Worm (Caenorhabditis elegans) whole organism, L1 larva: ENCODE data around the gene srh-128.

Experiments
- C16A3.4 ChIP-seq: fragments of 150-350 bp; optimal IDR thresholded peaks from 2 replicates; lab custom pipeline; 2014; ENCODE audit warnings: missing biosample characterization, missing genetic modification characterization
- F16B12.6 ChIP-seq: fragments of 150-350 bp; optimal IDR thresholded peaks from 2 replicates; lab custom pipeline; 2014; ENCODE audit warnings: missing biosample characterization, missing genetic modification characterization
- Y116A8C.19 ChIP-seq: sonication (generic microtip); optimal IDR thresholded peaks from 2 replicates; lab custom pipeline; 2016; ENCODE audit warnings: missing compliant biosample characterization, missing genetic modification characterization, borderline replicate concordance
- alr-1 ChIP-seq: fragments of 200-800 bp; sonication (Bioruptor generic); optimal IDR thresholded peaks from 2 replicates; lab custom pipeline; 2018; ENCODE audit warnings: borderline replicate concordance, mild to moderate bottlenecking, missing genetic modification characterization, missing compliant biosample characterization
- ama-1 ChIP-seq: fragments of 150-350 bp; optimal IDR thresholded peaks from 2 replicates; lab custom pipeline; 2014
- ceh-63 ChIP-seq: fragments of 200-800 bp; sonication (Bioruptor generic); optimal IDR thresholded peaks from 2 replicates; lab custom pipeline; 2018; ENCODE audit warnings: mild to moderate bottlenecking, missing genetic modification characterization, missing compliant biosample characterization
- ceh-82 ChIP-seq, 3 experiments: fragments of 150-350 bp in 1 of 3; sonication (generic microtip) in 2 of 3; optimal IDR thresholded peaks; 2 replicates each; lab custom pipeline; 2014 to 2017; ENCODE audit warnings: missing biosample characterization in 3 of 3, missing genetic modification characterization in 3 of 3
- ceh-90 ChIP-seq: sonication (generic microtip); optimal IDR thresholded peaks from 2 replicates; lab custom pipeline; 2016; ENCODE audit warnings: missing genetic modification characterization, missing compliant biosample characterization
- ces-1 ChIP-seq: fragments of 150-350 bp; optimal IDR thresholded peaks from 2 replicates; lab custom pipeline; 2014; ENCODE audit warnings: missing biosample characterization, missing genetic modification reagents, missing genetic modification characterization
- dpl-1 ChIP-seq, 3 experiments: fragments of 150-350 bp in 2 of 3; sonication (generic microtip) in 1 of 3; optimal IDR thresholded peaks; 2 replicates each; lab custom pipeline; 2014 to 2017; ENCODE audit warnings: missing biosample characterization in 3 of 3, missing genetic modification characterization in 3 of 3, missing genetic modification reagents in 3 of 3
- dsc-1 ChIP-seq: sonication (generic microtip); optimal IDR thresholded peaks from 2 replicates; lab custom pipeline; 2016; ENCODE audit warnings: mild to moderate bottlenecking, missing genetic modification characterization, missing compliant biosample characterization
- egl-27 ChIP-seq, 2 experiments: fragments of 150-350 bp in 1 of 2; sonication (generic microtip); optimal IDR thresholded peaks; 3 replicates each; lab custom pipeline; 2017 to 2018; ENCODE audit warnings: missing biosample characterization in 2 of 2, missing genetic modification characterization in 2 of 2, missing genetic modification reagents in 2 of 2
- elt-2 ChIP-seq: sonication (generic microtip); optimal IDR thresholded peaks from 2 replicates; lab custom pipeline; 2016; ENCODE audit warnings: missing genetic modification characterization, mild to moderate bottlenecking, inconsistent platforms, missing compliant biosample characterization, missing genetic modification reagents
- ets-5 ChIP-seq: fragments of 200-800 bp; sonication (Bioruptor generic); IDR thresholded peaks from 2 replicates; pipeline ENCODE4 v1.3.6; 2022; ENCODE audit warnings: missing genetic modification characterization, missing compliant biosample characterization
- fkh-8 ChIP-seq: sonication (generic microtip); optimal IDR thresholded peaks from 2 replicates; lab custom pipeline; 2016; ENCODE audit warnings: mild to moderate bottlenecking, missing genetic modification characterization, missing compliant biosample characterization
- hlh-4 ChIP-seq: sonication (generic microtip); optimal IDR thresholded peaks from 2 replicates; lab custom pipeline; 2016; ENCODE audit warnings: mild to moderate bottlenecking, missing genetic modification characterization, missing compliant biosample characterization
- hpl-2 ChIP-seq: fragments of 150-350 bp; optimal IDR thresholded peaks from 2 replicates; lab custom pipeline; 2014; ENCODE audit warnings: missing biosample characterization, missing genetic modification reagents, missing genetic modification characterization
- isw-1 ChIP-seq: fragments of 200-800 bp; sonication (Bioruptor generic); IDR thresholded peaks from 2 replicates; pipeline ENCODE4 v1.3.6; 2022; ENCODE audit warnings: missing genetic modification characterization, missing compliant biosample characterization
- lin-13 ChIP-seq: fragments of 150-350 bp; optimal IDR thresholded peaks from 2 replicates; lab custom pipeline; 2014; ENCODE audit warnings: missing biosample characterization, missing genetic modification reagents, missing genetic modification characterization
- mab-9 ChIP-seq: fragments of 200-800 bp; sonication (Bioruptor generic); IDR thresholded peaks from 2 replicates; pipeline ENCODE4 v1.3.6; 2022; ENCODE audit warnings: missing genetic modification reagents, missing genetic modification characterization, missing compliant biosample characterization
- mdl-1 ChIP-seq, 2 experiments: fragments of 150-350 bp; optimal IDR thresholded peaks; 2 replicates each; lab custom pipeline; 2014 to 2017; ENCODE audit warnings: missing biosample characterization in 2 of 2, missing genetic modification characterization in 2 of 2, inconsistent platforms in 1 of 2
- mef-2 ChIP-seq: fragments of 150-350 bp; optimal IDR thresholded peaks from 2 replicates; lab custom pipeline; 2014; ENCODE audit warnings: missing biosample characterization, missing genetic modification characterization
- mep-1 ChIP-seq: fragments of 150-350 bp; optimal IDR thresholded peaks from 2 replicates; lab custom pipeline; 2014; ENCODE audit warnings: missing biosample characterization, missing genetic modification characterization
- nhr-19 ChIP-seq: fragments of 200-800 bp; sonication (Bioruptor generic); conservative IDR thresholded peaks from 2 replicates; pipeline ENCODE4 v1.3.6; 2022; ENCODE audit warnings: missing genetic modification characterization, missing compliant biosample characterization
- nhr-237 ChIP-seq: fragments of 150-350 bp; optimal IDR thresholded peaks from 2 replicates; lab custom pipeline; 2014; ENCODE audit warnings: missing biosample characterization, missing genetic modification characterization
- nhr-47 ChIP-seq: sonication (generic microtip); optimal IDR thresholded peaks from 2 replicates; lab custom pipeline; 2016; ENCODE audit warnings: mild to moderate bottlenecking, missing genetic modification characterization, moderate library complexity, missing compliant biosample characterization
- nhr-90 ChIP-seq: sonication (generic microtip); optimal IDR thresholded peaks from 2 replicates; lab custom pipeline; 2016; ENCODE audit warnings: mild to moderate bottlenecking, missing genetic modification characterization, missing compliant biosample characterization; ENCODE audit not compliant: poor library complexity
- pax-3 ChIP-seq: fragments of 200-800 bp; sonication (Bioruptor generic); optimal IDR thresholded peaks from 2 replicates; lab custom pipeline; 2018; ENCODE audit warnings: mild to moderate bottlenecking, missing genetic modification characterization, moderate library complexity, missing compliant biosample characterization
- rnt-1 ChIP-seq: sonication (generic microtip); optimal IDR thresholded peaks from 2 replicates; lab custom pipeline; 2016; ENCODE audit warnings: mild to moderate bottlenecking, missing genetic modification characterization, moderate library complexity, missing compliant biosample characterization
- snu-23 ChIP-seq: sonication (generic microtip); optimal IDR thresholded peaks from 2 replicates; lab custom pipeline; 2016; ENCODE audit warnings: missing genetic modification characterization, missing compliant biosample characterization
- sup-37 ChIP-seq: fragments of 200-800 bp; sonication (Bioruptor generic); optimal IDR thresholded peaks from 2 replicates; lab custom pipeline; 2018; ENCODE audit warnings: mild to moderate bottlenecking, missing genetic modification characterization, missing compliant biosample characterization
- swsn-7 ChIP-seq: sonication (generic microtip); optimal IDR thresholded peaks from 2 replicates; lab custom pipeline; 2016; ENCODE audit warnings: missing genetic modification characterization, missing compliant biosample characterization
- tbx-2 ChIP-seq: sonication (generic microtip); optimal IDR thresholded peaks from 2 replicates; lab custom pipeline; 2016; ENCODE audit warnings: missing genetic modification characterization, missing compliant biosample characterization
- unc-30 ChIP-seq: sonication (generic microtip); optimal IDR thresholded peaks from 2 replicates; lab custom pipeline; 2017; ENCODE audit warnings: missing biosample characterization, missing genetic modification characterization
- unc-98 ChIP-seq: fragments of 200-800 bp; sonication (Bioruptor generic); IDR thresholded peaks from 2 replicates; pipeline ENCODE4 v1.3.6; 2022; ENCODE audit warnings: missing genetic modification characterization, missing compliant biosample characterization
- xbp-1 ChIP-seq: sonication (generic microtip); optimal IDR thresholded peaks from 2 replicates; lab custom pipeline; 2016; ENCODE audit warnings: missing genetic modification characterization, missing compliant biosample characterization
- zip-4 ChIP-seq: fragments of 200-800 bp; sonication (Bioruptor generic); optimal IDR thresholded peaks from 2 replicates; lab custom pipeline; 2018; ENCODE audit warnings: mild to moderate bottlenecking, missing genetic modification characterization, moderate library complexity, missing compliant biosample characterization
- ztf-11 ChIP-seq, 2 experiments: sonication (generic microtip); optimal IDR thresholded peaks; 2 replicates each; lab custom pipeline; 2016 to 2017; ENCODE audit warnings: missing genetic modification characterization in 2 of 2, missing biosample characterization in 1 of 2, missing compliant biosample characterization in 1 of 2
- ztf-4 ChIP-seq: fragments of 150-350 bp; optimal IDR thresholded peaks from 2 replicates; lab custom pipeline; 2014; ENCODE audit warnings: missing biosample characterization, missing genetic modification characterization

Gene srh-128

DNA sequence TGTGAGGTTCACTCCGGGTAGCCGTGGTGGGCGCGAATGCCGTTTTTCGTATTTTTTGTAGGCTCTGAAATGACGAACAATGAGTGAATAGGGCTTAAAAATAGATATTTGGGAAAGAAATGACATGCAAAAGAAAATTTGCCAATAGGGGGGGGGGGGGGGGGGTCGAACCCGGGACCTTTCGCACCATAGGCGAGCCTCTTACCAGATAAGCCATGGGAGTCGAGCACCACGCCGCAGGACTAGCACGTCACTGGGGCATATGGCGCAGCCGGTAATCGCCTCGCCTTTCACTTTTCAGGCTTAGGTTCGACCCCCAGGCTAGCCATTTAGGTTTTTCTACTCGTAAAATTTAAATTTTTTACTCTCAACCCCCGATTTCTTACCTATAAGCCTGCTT lies 14.1 kb upstream of the srh-128 start:
- TF ChIP-seq ceh-82 (tag; optimal IDR thresholded peaks at IDR 0.05; lab: Kevin White, UChicago) = no peak
- no peak for TF ChIP-seq fkh-8 (tag; lab: Kevin White, UChicago)
- no peak for TF ChIP-seq C16A3.4 (tag; lab: Kevin White, UChicago)
- no peak for TF ChIP-seq pax-3 (tag; lab: Kevin White, UChicago)
- TF ChIP-seq unc-98 (GFP tag; lab: Robert Waterston, UW) = no peak
- no peak for TF ChIP-seq mef-2 (tag; lab: Kevin White, UChicago)
- no peak for TF ChIP-seq tbx-2
- no peak for TF ChIP-seq swsn-7 (tag; lab: Kevin White, UChicago)
- TF ChIP-seq egl-27 (tag; optimal IDR thresholded peaks at IDR 0.05; lab: Kevin White, UChicago) = no peak
- TF ChIP-seq hpl-2 (GFP tag; lab: Kevin White, UChicago) = no peak
- TF ChIP-seq rnt-1 (tag; lab: Kevin White, UChicago) = no peak
- no peak for TF ChIP-seq ets-5 (GFP tag; lab: Robert Waterston, UW)
- no peak for TF ChIP-seq snu-23 (GFP tag; lab: Kevin White, UChicago)
- TF ChIP-seq lin-13 (GFP tag; lab: Kevin White, UChicago) = no peak

DNA sequence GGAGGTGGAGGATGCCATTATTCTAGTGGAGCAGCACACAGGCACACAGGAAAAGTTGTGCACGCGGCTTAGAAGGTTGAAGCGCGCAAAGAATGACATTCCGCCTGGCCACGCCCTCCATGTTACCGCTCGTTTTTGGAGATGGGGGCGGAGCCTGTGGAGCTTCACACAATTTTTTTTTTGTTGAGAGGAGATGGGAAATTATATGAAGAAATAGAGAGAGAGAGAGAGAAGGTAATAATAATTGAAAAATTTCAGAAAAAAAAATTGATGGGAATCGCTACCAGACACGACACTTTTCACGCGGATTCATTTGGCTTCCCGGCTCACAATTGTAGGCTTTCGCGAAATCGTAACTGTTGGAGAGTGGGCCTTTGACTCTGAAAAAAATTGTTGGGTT lies 12.2 kb upstream of the srh-128 start, which contains the start of gene T05A8.3:
Gene T05A8.3, minus strand, starts transcription at position 101 of the 400 bp plus-strand sequence.
- TF ChIP-seq C16A3.4 (tag; lab: Kevin White, UChicago) = no peak
- no peak for TF ChIP-seq unc-30 (tag; lab: Kevin White, UChicago)
- no peak for TF ChIP-seq mef-2 (tag; lab: Kevin White, UChicago)
- no peak for TF ChIP-seq zip-4
- no peak for TF ChIP-seq dpl-1 (GFP tag; optimal IDR thresholded peaks at IDR 0.05; lab: Kevin White, UChicago)
- no peak for TF ChIP-seq ceh-82 (tag; optimal IDR thresholded peaks at IDR 0.05; lab: Kevin White, UChicago)
- TF ChIP-seq unc-98 (GFP tag; lab: Robert Waterston, UW) = no peak
- no peak for TF ChIP-seq nhr-19 (GFP tag; lab: Robert Waterston, UW)
- no peak for TF ChIP-seq Y116A8C.19

DNA sequence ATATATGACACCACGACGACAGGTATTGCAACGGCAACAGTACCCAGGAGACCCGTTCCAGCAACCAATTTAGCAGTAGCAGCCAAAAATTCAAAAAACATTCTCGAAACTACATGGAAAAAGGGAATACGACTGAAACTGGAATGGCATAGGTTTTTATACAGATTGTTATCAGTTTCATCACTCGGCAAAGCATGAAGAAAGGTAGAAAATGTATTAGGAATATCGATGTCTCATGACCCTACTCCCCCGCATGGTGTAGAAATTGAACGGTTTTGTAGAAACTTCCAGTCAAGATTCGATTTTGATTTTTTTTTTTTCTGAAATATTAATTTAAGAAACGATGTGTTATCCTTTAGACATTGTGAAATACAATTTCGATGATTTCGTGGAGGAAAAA lies 5.8 kb upstream of the srh-128 start, which contains the start of gene T05A8.2:
Gene T05A8.2, minus strand, starts transcription at position 101 of the 400 bp plus-strand sequence.
- TF ChIP-seq tbx-2 (no peak), sup-37 (GFP tag; lab: Kevin White, UChicago) (no peak), nhr-90 (tag; lab: Kevin White, UChicago) (no peak), mef-2 (tag; lab: Kevin White, UChicago) (no peak), ceh-90 (tag; lab: Kevin White, UChicago) (no peak), xbp-1 (no peak), hlh-4 (tag; lab: Kevin White, UChicago) (no peak), ets-5 (GFP tag; lab: Robert Waterston, UW) (no peak), F16B12.6 (tag; lab: Kevin White, UChicago) (no peak), mep-1 (no peak), ztf-4 (no peak), elt-2 (no peak), alr-1 (tag; lab: Kevin White, UChicago) (no peak)

DNA sequence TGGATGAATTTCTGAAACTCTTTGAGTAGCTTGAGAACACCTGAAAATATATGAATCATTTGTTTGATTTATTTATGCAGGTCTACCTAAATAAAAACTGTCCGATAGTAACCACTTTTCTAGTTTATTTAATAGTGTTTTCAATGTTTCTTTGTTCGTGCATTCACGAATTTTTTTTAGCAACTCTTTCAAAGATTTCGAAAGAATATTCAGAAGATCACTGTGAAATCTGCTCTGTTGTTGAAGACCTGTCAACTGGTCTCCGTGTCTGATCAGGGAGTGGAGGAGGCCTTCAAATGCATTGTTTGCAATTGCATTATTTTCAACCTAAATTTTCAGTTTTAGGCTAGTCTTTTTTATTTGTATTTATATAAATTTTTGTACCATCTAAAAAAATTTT lies 4.8 kb upstream of the srh-128 start, which contains the start of gene T05A8.1:
Gene T05A8.1, minus strand, starts transcription at position 101 of the 400 bp plus-strand sequence.
- TF ChIP-seq C16A3.4 (tag; lab: Kevin White, UChicago) = no peak
- TF ChIP-seq dsc-1 = no peak
- no peak for TF ChIP-seq ceh-63 (GFP tag; lab: Kevin White, UChicago)
- TF ChIP-seq nhr-47 (tag; lab: Kevin White, UChicago) = no peak
- TF ChIP-seq fkh-8 (tag; lab: Kevin White, UChicago) = no peak
- no peak for TF ChIP-seq ama-1 (lab: Kevin White, UChicago)
- no peak for TF ChIP-seq nhr-237
- no peak for TF ChIP-seq isw-1 (GFP tag; lab: Robert Waterston, UW)
- no peak for TF ChIP-seq egl-27 (tag; optimal IDR thresholded peaks at IDR 0.05; lab: Kevin White, UChicago)
- no peak for TF ChIP-seq ztf-11 (tag; optimal IDR thresholded peaks at IDR 0.05; lab: Kevin White, UChicago)
- TF ChIP-seq Y116A8C.19 = no peak
- TF ChIP-seq mab-9 (GFP tag; lab: Robert Waterston, UW) = no peak
- TF ChIP-seq mdl-1 (tag; optimal IDR thresholded peaks at IDR 0.05; lab: Kevin White, UChicago) = no peak
- TF ChIP-seq unc-98 (GFP tag; lab: Robert Waterston, UW) = no peak
- TF ChIP-seq mep-1 = no peak
- no peak for TF ChIP-seq ces-1
